Fruit fly (Drosophila melanogaster) whole organism, adult: Measurements from ENCODE around the gene Ubr1.

Source experiments
- CG11617 ChIP-seq: fragments of 200-800 bp; sonication (Bioruptor generic); optimal IDR thresholded peaks from 2 replicates; lab custom pipeline; 2017; ENCODE audit warnings: mild to moderate bottlenecking, missing biosample characterization, missing genetic modification reagents, missing genetic modification characterization
- CG12768 ChIP-seq: fragments of 200-800 bp; sonication (Bioruptor generic); optimal IDR thresholded peaks from 2 replicates; lab custom pipeline; 2017; ENCODE audit warnings: missing biosample characterization, missing genetic modification characterization, mild to moderate bottlenecking, moderate library complexity, missing genetic modification reagents
- Hr96 ChIP-seq: fragments of 200-800 bp; sonication (Bioruptor generic); optimal IDR thresholded peaks from 2 replicates; lab custom pipeline; 2016; ENCODE audit warnings: missing biosample characterization, missing genetic modification characterization
- Mnt ChIP-seq: fragments of 200-800 bp; sonication (Bioruptor generic); optimal IDR thresholded peaks from 2 replicates; lab custom pipeline; 2016; ENCODE audit warnings: missing biosample characterization, mild to moderate bottlenecking, missing genetic modification characterization
- kay ChIP-seq: fragments of 200-800 bp; sonication (Bioruptor generic); peaks from one replicate; lab custom pipeline; 2016; ENCODE audit warnings: missing biosample characterization, missing genetic modification characterization, borderline replicate concordance

dm6 chrX:16924069-16924721, 44.3 kb downstream of the Ubr1 start:
- TF ChIP-seq CG11617 (GFP tag; lab: Kevin White, UChicago) (no peak), Hr96 (GFP tag; lab: Kevin White, UChicago) (peak; percentile 15), Mnt (GFP tag; lab: Kevin White, UChicago) (no peak), CG12768 (GFP tag; lab: Kevin White, UChicago) (no peak), kay (GFP tag; lab: Kevin White, UChicago) (no peak)
